Worm (Caenorhabditis elegans) whole organism, L4/young adult: ENCODE measurements around the gene acl-7.

Experiments used
- W03F9.2 ChIP-seq: fragments of 150-350 bp; optimal IDR thresholded peaks from 2 replicates; lab custom pipeline; 2014; ENCODE audit warnings: missing biosample characterization, missing genetic modification characterization
- dao-5 ChIP-seq: sonication (generic microtip); optimal IDR thresholded peaks from 2 replicates; lab custom pipeline; 2016; ENCODE audit warnings: missing genotype, missing genetic modification characterization, moderate library complexity, missing compliant biosample characterization
- him-1 ChIP-seq: sonication (generic microtip); optimal IDR thresholded peaks from 2 replicates; lab custom pipeline; 2016; ENCODE audit warnings: missing genotype, missing genetic modification reagents, missing genetic modification characterization, missing compliant biosample characterization

- no peak for TF ChIP-seq W03F9.2 (tag; lab: Kevin White, UChicago)
- TF ChIP-seq him-1 (tag; lab: Kevin White, UChicago), result no peak
- no peak for TF ChIP-seq dao-5
Observed at ce11 chrII:12840057-12840456, 23.8 kb upstream of the acl-7 start, which contains the start of gene lgc-35.
